Worm (Caenorhabditis elegans) whole organism, L4 larva: ENCODE measurements around the gene fbxa-9.

Experiments used
- F26F4.8 ChIP-seq: fragments of 200-800 bp; sonication (Bioruptor generic); conservative IDR thresholded peaks from 2 replicates; pipeline ENCODE4 v1.3.6; 2022; ENCODE audit warnings: missing genetic modification characterization, missing compliant biosample characterization
- F37D6.2 ChIP-seq: sonication (generic microtip); optimal IDR thresholded peaks from 2 replicates; lab custom pipeline; 2016; ENCODE audit warnings: mild to moderate bottlenecking, missing genetic modification characterization, missing compliant biosample characterization
- F44E2.7 ChIP-seq: fragments of 200-800 bp; sonication (Bioruptor generic); IDR thresholded peaks from 2 replicates; pipeline ENCODE4 v2.1.2; 2022; ENCODE audit warnings: missing genetic modification characterization, missing compliant biosample characterization
- T26A8.4 ChIP-seq: fragments of 200-800 bp; sonication (Bioruptor generic); IDR thresholded peaks from 2 replicates; pipeline ENCODE4 v1.3.6; 2022; ENCODE audit warnings: missing genetic modification characterization, missing compliant biosample characterization
- aha-1 ChIP-seq: fragments of 150-350 bp; peaks from one replicate; lab custom pipeline; 2014; ENCODE audit warnings: missing biosample characterization, missing genetic modification characterization
- aly-2 ChIP-seq: sonication (generic microtip); optimal IDR thresholded peaks from 2 replicates; lab custom pipeline; 2018; ENCODE audit warnings: missing biosample characterization, missing genetic modification characterization
- ama-1 ChIP-seq: fragments of 150-350 bp; optimal IDR thresholded peaks from 2 replicates; lab custom pipeline; 2014; ENCODE audit warnings: inconsistent platforms, mixed read lengths
- ceh-20 ChIP-seq: fragments of 200-800 bp; sonication (Bioruptor generic); IDR thresholded peaks from 2 replicates; pipeline ENCODE4 v1.3.6; 2022; ENCODE audit warnings: missing genetic modification reagents, missing genetic modification characterization, missing compliant biosample characterization
- ceh-28 ChIP-seq: fragments of 150-350 bp; optimal IDR thresholded peaks from 2 replicates; lab custom pipeline; 2014; ENCODE audit warnings: missing biosample characterization, missing genetic modification reagents, missing genetic modification characterization
- ces-1 ChIP-seq: fragments of 150-350 bp; sonication (generic microtip); optimal IDR thresholded peaks from 4 replicates; lab custom pipeline; 2014; ENCODE audit warnings: missing biosample characterization, missing genetic modification reagents, missing genetic modification characterization
- ctbp-1 ChIP-seq: fragments of 200-800 bp; sonication (Bioruptor generic); IDR thresholded peaks from 2 replicates; pipeline ENCODE4 v1.3.6; 2022; ENCODE audit warnings: missing genetic modification reagents, missing genetic modification characterization, missing compliant biosample characterization
- daf-19 ChIP-seq: fragments of 200-800 bp; sonication (Bioruptor generic); conservative IDR thresholded peaks from 2 replicates; pipeline ENCODE4 v1.3.6; 2022; ENCODE audit warnings: missing genetic modification characterization, missing compliant biosample characterization
- dmd-8 ChIP-seq: fragments of 200-800 bp; sonication (Bioruptor generic); IDR thresholded peaks from 2 replicates; pipeline ENCODE4 v1.3.6; 2022; ENCODE audit warnings: missing genetic modification characterization, missing compliant biosample characterization
- dpl-1 ChIP-seq: fragments of 150-350 bp; optimal IDR thresholded peaks from 2 replicates; lab custom pipeline; 2014; ENCODE audit warnings: missing biosample characterization, missing genetic modification reagents, missing genetic modification characterization
- duxl-1 ChIP-seq: sonication (generic microtip); optimal IDR thresholded peaks from 2 replicates; lab custom pipeline; 2016; ENCODE audit warnings: mild to moderate bottlenecking, missing genetic modification characterization, moderate library complexity, missing compliant biosample characterization; ENCODE audit not compliant: poor library complexity
- dve-1 ChIP-seq: sonication (generic microtip); optimal IDR thresholded peaks from 2 replicates; lab custom pipeline; 2017; ENCODE audit warnings: antibody characterized with exemption, mild to moderate bottlenecking, missing genetic modification characterization, missing compliant biosample characterization; ENCODE audit not compliant: insufficient read depth
- egl-43 ChIP-seq: fragments of 200-800 bp; sonication (Bioruptor generic); IDR thresholded peaks from 2 replicates; pipeline ENCODE4 v1.3.6; 2022; ENCODE audit warnings: missing genetic modification reagents, missing genetic modification characterization, missing compliant biosample characterization
- fkh-10 ChIP-seq: fragments of 150-350 bp; optimal IDR thresholded peaks from 2 replicates; lab custom pipeline; 2014; ENCODE audit warnings: missing biosample characterization, missing genetic modification reagents, missing genetic modification characterization
- hif-1 ChIP-seq, 2 experiments: sonication (generic microtip); optimal IDR thresholded peaks; 2 replicates each; lab custom pipeline; 2016 to 2017; ENCODE audit warnings: missing compliant biosample characterization in 2 of 2, missing genetic modification characterization in 2 of 2, missing genetic modification reagents in 2 of 2, missing genotype in 2 of 2, mild to moderate bottlenecking in 1 of 2
- hmg-1.1 ChIP-seq: fragments of 200-800 bp; sonication (Bioruptor generic); IDR thresholded peaks from 2 replicates; pipeline ENCODE4 v1.3.6; 2022; ENCODE audit warnings: missing genetic modification reagents, missing genetic modification characterization, missing compliant biosample characterization
- jun-1 ChIP-seq: fragments of 150-350 bp; optimal IDR thresholded peaks from 2 replicates; lab custom pipeline; 2014; ENCODE audit warnings: missing biosample characterization, missing genetic modification reagents, missing genetic modification characterization
- lin-29 ChIP-seq: fragments of 200-800 bp; sonication (Bioruptor generic); IDR thresholded peaks from 2 replicates; pipeline ENCODE4 v1.3.6; 2022; ENCODE audit warnings: missing genetic modification reagents, missing genetic modification characterization, missing compliant biosample characterization
- lin-38 ChIP-seq: fragments of 200-800 bp; sonication (Bioruptor generic); IDR thresholded peaks from 2 replicates; pipeline ENCODE4 v1.3.6; 2022; ENCODE audit warnings: missing genetic modification reagents, missing genetic modification characterization, missing compliant biosample characterization
- lsy-2 ChIP-seq, 2 experiments: fragments of 150-350 bp in 1 of 2; sonication (generic microtip) in 1 of 2; optimal IDR thresholded peaks; 2 replicates each; lab custom pipeline; 2014 to 2017; ENCODE audit warnings: missing biosample characterization in 2 of 2, missing genetic modification characterization in 2 of 2
- madf-5 ChIP-seq, 2 experiments: fragments of 200-800 bp; sonication (Bioruptor generic); IDR thresholded peaks; 2 replicates each; pipeline ENCODE4 v1.3.6; 2022; ENCODE audit warnings: missing compliant biosample characterization in 2 of 2, missing genetic modification characterization in 2 of 2
- mdl-1 ChIP-seq, 2 experiments: fragments of 150-350 bp in 1 of 2; sonication (generic microtip) in 1 of 2; optimal IDR thresholded peaks; 2 replicates each; lab custom pipeline; 2014 to 2017; ENCODE audit warnings: missing biosample characterization in 2 of 2, missing genetic modification characterization in 2 of 2
- mdt-29 ChIP-seq: fragments of 200-800 bp; sonication (Bioruptor generic); IDR thresholded peaks from 2 replicates; pipeline ENCODE4 v1.3.6; 2022; ENCODE audit warnings: missing genetic modification reagents, missing genetic modification characterization, missing compliant biosample characterization
- mes-2 ChIP-seq: sonication (generic microtip); optimal IDR thresholded peaks from 2 replicates; lab custom pipeline; 2016; ENCODE audit warnings: missing genotype, mild to moderate bottlenecking, missing genetic modification characterization, missing compliant biosample characterization; ENCODE audit not compliant: poor library complexity, severe bottlenecking
- nhr-41 ChIP-seq: fragments of 200-800 bp; sonication (Bioruptor generic); IDR thresholded peaks from 2 replicates; pipeline ENCODE4 v1.3.6; 2022; ENCODE audit warnings: missing genetic modification reagents, missing genetic modification characterization, missing compliant biosample characterization
- nhr-48 ChIP-seq: sonication (generic microtip); optimal IDR thresholded peaks from 2 replicates; lab custom pipeline; 2016; ENCODE audit warnings: mild to moderate bottlenecking, missing genetic modification characterization, missing compliant biosample characterization
- nhr-76 ChIP-seq: fragments of 150-350 bp; optimal IDR thresholded peaks from 2 replicates; lab custom pipeline; 2014; ENCODE audit warnings: missing biosample characterization, missing genetic modification characterization
- pha-4 ChIP-seq, 2 experiments: fragments of 150-350 bp in 1 of 2; fragments of 200-800 bp in 1 of 2; sonication (Bioruptor generic) in 1 of 2; IDR thresholded peaks in 1 of 2; optimal IDR thresholded peaks in 1 of 2; 2 replicates each; pipeline versions ENCODE4 v1.3.6 to Lab custom; 2014 to 2022; ENCODE audit warnings: missing genetic modification characterization in 2 of 2, missing genetic modification reagents in 2 of 2, missing biosample characterization in 1 of 2, missing compliant biosample characterization in 1 of 2
- rbr-2 ChIP-seq: sonication (generic microtip); optimal IDR thresholded peaks from 2 replicates; lab custom pipeline; 2016; ENCODE audit warnings: missing genotype, missing genetic modification characterization, missing compliant biosample characterization
- set-16 ChIP-seq: fragments of 200-800 bp; sonication (Bioruptor generic); IDR thresholded peaks from 2 replicates; pipeline ENCODE4 v1.3.6; 2022; ENCODE audit warnings: missing genetic modification reagents, missing genetic modification characterization, missing compliant biosample characterization
- unc-39 ChIP-seq: sonication (generic microtip); optimal IDR thresholded peaks from 2 replicates; lab custom pipeline; 2017; ENCODE audit warnings: missing biosample characterization, missing genetic modification characterization
- unc-62 ChIP-seq, 3 experiments: fragments of 150-350 bp in 1 of 3; sonication (generic microtip); optimal IDR thresholded peaks in 2 of 3; peaks in 1 of 3; 1 replicate in 1 of 3; 2 replicates in 2 of 3; lab custom pipeline; 2014 to 2017; ENCODE audit warnings: missing biosample characterization in 3 of 3, missing genetic modification characterization in 3 of 3, missing genetic modification reagents in 3 of 3, missing genotype in 1 of 3
- vab-7 ChIP-seq: fragments of 200-800 bp; sonication (Bioruptor generic); IDR thresholded peaks from 2 replicates; pipeline ENCODE4 v1.3.6; 2022; ENCODE audit warnings: missing genetic modification reagents, missing genetic modification characterization, missing compliant biosample characterization
- zip-11 ChIP-seq: fragments of 200-800 bp; sonication (Bioruptor generic); IDR thresholded peaks from 2 replicates; pipeline ENCODE4 v1.3.6; 2022; ENCODE audit warnings: missing genetic modification characterization, missing compliant biosample characterization

Gene fbxa-9

ce11 chrIII:2313985-2314494 is 47.6 kb downstream of the fbxa-9 start, which contains the start of the genes fbxa-66 and iffb-1:
Gene fbxa-66, minus strand, starts transcription at chrIII:2314035.
Gene iffb-1, plus strand, starts transcription at chrIII:2314436.
- TF ChIP-seq dpl-1 (GFP tag; lab: Kevin White, UChicago): peak; percentile 60
- no peak for TF ChIP-seq mdt-29 (GFP tag; lab: Robert Waterston, UW)
- TF ChIP-seq unc-39 (tag; lab: Kevin White, UChicago): no peak
- TF ChIP-seq pha-4 (GFP tag; IDR thresholded peaks at IDR 0.05; lab: Robert Waterston, UW): no peak
- TF ChIP-seq pha-4 (tag; optimal IDR thresholded peaks at IDR 0.05; lab: Kevin White, UChicago): no peak
- TF ChIP-seq hif-1 (tag; optimal IDR thresholded peaks at IDR 0.05; lab: Kevin White, UChicago): no peak
- TF ChIP-seq aly-2 (tag; lab: Kevin White, UChicago): no peak
- TF ChIP-seq F44E2.7 (GFP tag; lab: Robert Waterston, UW): no peak
- no peak for TF ChIP-seq hmg-1.1 (GFP tag; lab: Robert Waterston, UW)
- TF ChIP-seq ama-1 (lab: Kevin White, UChicago): no peak
- TF ChIP-seq lin-38 (GFP tag; lab: Robert Waterston, UW): peak; percentile 47
- no peak for TF ChIP-seq daf-19 (GFP tag; lab: Robert Waterston, UW)
- no peak for TF ChIP-seq lin-29
- TF ChIP-seq mdl-1 (tag; optimal IDR thresholded peaks at IDR 0.05; lab: Kevin White, UChicago): no peak
- TF ChIP-seq ces-1 (GFP tag; lab: Kevin White, UChicago): no peak
- no peak for TF ChIP-seq madf-5 (GFP tag; IDR thresholded peaks at IDR 0.05; lab: Robert Waterston, UW)

ce11 chrIII:2314678-2315077 is 48.2 kb downstream of the fbxa-9 start:
- peak in 1 of 2 experiments; percentile 41 for TF ChIP-seq unc-62 (GFP tag; optimal IDR thresholded peaks at IDR 0.05 in 1 of 2; lab: Kevin White, UChicago)
- no peak for TF ChIP-seq unc-62 (tag; optimal IDR thresholded peaks at IDR 0.05; lab: Kevin White, UChicago)
- TF ChIP-seq set-16 (GFP tag; lab: Robert Waterston, UW): peak; percentile 86
- TF ChIP-seq jun-1 (tag; lab: Kevin White, UChicago): no peak
- TF ChIP-seq hif-1 (tag; optimal IDR thresholded peaks at IDR 0.05; lab: Kevin White, UChicago): no peak
- TF ChIP-seq T26A8.4 (GFP tag; lab: Robert Waterston, UW): no peak
- no peak for TF ChIP-seq rbr-2
- TF ChIP-seq ctbp-1: no peak
- no peak for TF ChIP-seq hmg-1.1 (GFP tag; lab: Robert Waterston, UW)
- TF ChIP-seq nhr-76 (tag; lab: Kevin White, UChicago): no peak
- TF ChIP-seq dve-1 (tag; lab: Kevin White, UChicago): no peak
- TF ChIP-seq duxl-1 (tag; lab: Kevin White, UChicago): no peak
- TF ChIP-seq nhr-48 (tag; lab: Kevin White, UChicago): no peak
- no peak for TF ChIP-seq ceh-28
- no peak for TF ChIP-seq lsy-2 (tag; optimal IDR thresholded peaks at IDR 0.05; lab: Kevin White, UChicago)
- no peak for TF ChIP-seq mes-2
- no peak for TF ChIP-seq dmd-8 (GFP tag; lab: Robert Waterston, UW)
- TF ChIP-seq nhr-41 (GFP tag; lab: Robert Waterston, UW): no peak
- no peak for TF ChIP-seq F37D6.2 (tag; lab: Kevin White, UChicago)
- TF ChIP-seq ceh-20 (GFP tag; lab: Robert Waterston, UW): no peak
- no peak for TF ChIP-seq dpl-1 (GFP tag; lab: Kevin White, UChicago)
- TF ChIP-seq aha-1 (tag; lab: Kevin White, UChicago): peak; percentile 83
- TF ChIP-seq egl-43 (GFP tag; lab: Robert Waterston, UW): no peak
- no peak for TF ChIP-seq F26F4.8
- TF ChIP-seq mdl-1 (tag; optimal IDR thresholded peaks at IDR 0.05; lab: Kevin White, UChicago): no peak
- TF ChIP-seq vab-7: no peak
- TF ChIP-seq lin-38 (GFP tag; lab: Robert Waterston, UW): no peak

- TF ChIP-seq unc-62 (GFP tag; optimal IDR thresholded peaks at IDR 0.05 in 1 of 2; lab: Kevin White, UChicago): peak in 1 of 2 experiments; percentile 9
- TF ChIP-seq unc-62 (tag; optimal IDR thresholded peaks at IDR 0.05; lab: Kevin White, UChicago): no peak
- no peak for TF ChIP-seq zip-11 (GFP tag; lab: Robert Waterston, UW)
- TF ChIP-seq fkh-10 (GFP tag; lab: Kevin White, UChicago): no peak
- TF ChIP-seq duxl-1 (tag; lab: Kevin White, UChicago): no peak
- peak; percentile 84 for TF ChIP-seq set-16 (GFP tag; lab: Robert Waterston, UW)
Observed at ce11 chrIII:2316439-2316838, 50.0 kb downstream of the fbxa-9 start.
